Fruit fly (Drosophila melanogaster) whole organism, wandering third instar larva: ENCODE data around the gene CG13721.
A peak's percentile ranks its signal among the peaks of the same experiment; 100 is the strongest.

Source experiments
- CG32264 ChIP-seq: fragments of 200-800 bp; sonication (Bioruptor generic); optimal IDR thresholded peaks from 2 replicates; lab custom pipeline; 2016; ENCODE audit warnings: missing biosample characterization, missing genetic modification characterization
- CG9705 ChIP-seq: fragments of 200-800 bp; sonication (Bioruptor generic); optimal IDR thresholded peaks from 2 replicates; lab custom pipeline; 2018; ENCODE audit warnings: missing biosample characterization, mild to moderate bottlenecking, missing genetic modification characterization
- CrebA ChIP-seq: fragments of 200-800 bp; sonication (Bioruptor generic); optimal IDR thresholded peaks from 2 replicates; lab custom pipeline; 2016; ENCODE audit warnings: missing biosample characterization, mild to moderate bottlenecking, missing genetic modification characterization, borderline replicate concordance
- Dfd ChIP-seq: fragments of >200 bp; optimal IDR thresholded peaks from 2 replicates; lab custom pipeline; 2017; ENCODE audit warnings: missing biosample characterization, missing genetic modification characterization
- GATAd ChIP-seq: sonication (Bioruptor generic); optimal IDR thresholded peaks from 2 replicates; lab custom pipeline; 2016; ENCODE audit warnings: missing biosample characterization, missing genetic modification characterization
- HLH106 ChIP-seq: fragments of 200-800 bp; optimal IDR thresholded peaks from 3 replicates; lab custom pipeline; 2019; ENCODE audit warnings: missing biosample characterization, mild to moderate bottlenecking, missing genetic modification characterization, moderate library complexity
- Hnf4 ChIP-seq: fragments of 200-800 bp; sonication (Bioruptor generic); optimal IDR thresholded peaks from 2 replicates; lab custom pipeline; 2016; ENCODE audit warnings: missing biosample characterization, mild to moderate bottlenecking, missing genetic modification characterization
- Hr78 ChIP-seq: fragments of >200 bp; optimal IDR thresholded peaks from 2 replicates; lab custom pipeline; 2017; ENCODE audit warnings: missing biosample characterization, missing genetic modification characterization
- Hr83 ChIP-seq: fragments of 200-300 bp; sonication (Bioruptor generic); optimal IDR thresholded peaks from 2 replicates; lab custom pipeline; 2016; ENCODE audit warnings: missing biosample characterization, mild to moderate bottlenecking, missing genetic modification characterization, moderate library complexity; ENCODE audit not compliant: poor library complexity, severe bottlenecking
- Jra ChIP-seq: sonication (Bioruptor generic); optimal IDR thresholded peaks from 2 replicates; lab custom pipeline; 2016; ENCODE audit warnings: missing biosample characterization, missing genetic modification characterization
- Myc ChIP-seq: fragments of >200 bp; optimal IDR thresholded peaks from 2 replicates; lab custom pipeline; 2017
- N ChIP-seq: fragments of >200 bp; optimal IDR thresholded peaks from 2 replicates; lab custom pipeline; 2018; ENCODE audit warnings: missing biosample characterization, missing external identifiers, missing genetic modification characterization
- OdsH ChIP-seq: fragments of 200-800 bp; sonication (Bioruptor generic); optimal IDR thresholded peaks from 2 replicates; lab custom pipeline; 2016; ENCODE audit warnings: missing biosample characterization, mild to moderate bottlenecking, missing genetic modification characterization
- Sp1 ChIP-seq: fragments of 200-800 bp; sonication (Bioruptor generic); optimal IDR thresholded peaks from 3 replicates; lab custom pipeline; 2019; ENCODE audit warnings: missing biosample characterization, mild to moderate bottlenecking, missing genetic modification characterization, moderate library complexity
- Vsx2 ChIP-seq: fragments of 200-300, 225-300 bp; sonication (Bioruptor generic); optimal IDR thresholded peaks from 2 replicates; lab custom pipeline; 2018; ENCODE audit warnings: missing biosample characterization, missing genetic modification characterization; ENCODE audit not compliant: partially characterized antibody
- br ChIP-seq: fragments of 200-800 bp; sonication (Bioruptor generic); optimal IDR thresholded peaks from 2 replicates; lab custom pipeline; 2016; ENCODE audit warnings: missing biosample characterization, missing genetic modification characterization
- brk ChIP-seq: fragments of 200-800 bp; sonication (Bioruptor generic); optimal IDR thresholded peaks from 2 replicates; lab custom pipeline; 2016; ENCODE audit warnings: missing biosample characterization, mild to moderate bottlenecking, missing genetic modification characterization
- dl ChIP-seq, 2 experiments: fragments of 175-275, 200-275 bp in 1 of 2; fragments of 200-275 bp in 1 of 2; sonication (Bioruptor generic); optimal IDR thresholded peaks; lab custom pipeline; 2018; ENCODE audit warnings: mild to moderate bottlenecking in 2 of 2, missing biosample characterization in 2 of 2, missing genetic modification characterization in 2 of 2, moderate library complexity in 2 of 2; ENCODE audit not compliant: partially characterized antibody in 2 of 2, insufficient read depth in 1 of 2
- dmrt93B ChIP-seq: fragments of 200-800 bp; sonication (Bioruptor generic); optimal IDR thresholded peaks from 2 replicates; lab custom pipeline; 2018; ENCODE audit warnings: missing biosample characterization, mild to moderate bottlenecking, missing genetic modification characterization
- dsf ChIP-seq: sonication (Bioruptor generic); optimal IDR thresholded peaks from 2 replicates; lab custom pipeline; 2016; ENCODE audit warnings: missing biosample characterization, missing genetic modification characterization, borderline replicate concordance
- foxo ChIP-seq, 2 experiments: fragments of 200-800 bp; sonication (Bioruptor generic); optimal IDR thresholded peaks; 2 replicates in 1 of 2; 3 replicates in 1 of 2; lab custom pipeline; 2016 to 2017; ENCODE audit warnings: missing biosample characterization in 2 of 2, missing genetic modification characterization in 2 of 2
- h ChIP-seq: fragments of 200-800 bp; sonication (Bioruptor generic); optimal IDR thresholded peaks from 3 replicates; lab custom pipeline; 2016; ENCODE audit warnings: missing biosample characterization, mild to moderate bottlenecking, missing genetic modification characterization
- lola ChIP-seq: fragments of >200 bp; optimal IDR thresholded peaks from 2 replicates; lab custom pipeline; 2017; ENCODE audit warnings: missing biosample characterization, missing genetic modification characterization
- pan ChIP-seq: fragments of >200 bp; optimal IDR thresholded peaks from 2 replicates; lab custom pipeline; 2017
- rgr ChIP-seq: fragments of 200-800 bp; sonication (Bioruptor generic); optimal IDR thresholded peaks from 3 replicates; lab custom pipeline; 2016; ENCODE audit warnings: missing biosample characterization, mild to moderate bottlenecking, missing genetic modification characterization
- sage ChIP-seq: fragments of 200-800 bp; sonication (Bioruptor generic); optimal IDR thresholded peaks from 2 replicates; lab custom pipeline; 2016; ENCODE audit warnings: missing biosample characterization, mild to moderate bottlenecking, missing genetic modification characterization
- sv ChIP-seq: fragments of 200-800 bp; sonication (Bioruptor generic); optimal IDR thresholded peaks from 3 replicates; lab custom pipeline; 2016; ENCODE audit warnings: missing biosample characterization, missing genetic modification characterization
- tai ChIP-seq: sonication (Bioruptor generic); optimal IDR thresholded peaks from 2 replicates; lab custom pipeline; 2016; ENCODE audit warnings: missing biosample characterization, missing genetic modification characterization
- usp ChIP-seq: fragments of >200 bp; optimal IDR thresholded peaks from 2 replicates; lab custom pipeline; 2017; ENCODE audit warnings: missing biosample characterization, missing genetic modification characterization

CG13721 gene

DNA sequence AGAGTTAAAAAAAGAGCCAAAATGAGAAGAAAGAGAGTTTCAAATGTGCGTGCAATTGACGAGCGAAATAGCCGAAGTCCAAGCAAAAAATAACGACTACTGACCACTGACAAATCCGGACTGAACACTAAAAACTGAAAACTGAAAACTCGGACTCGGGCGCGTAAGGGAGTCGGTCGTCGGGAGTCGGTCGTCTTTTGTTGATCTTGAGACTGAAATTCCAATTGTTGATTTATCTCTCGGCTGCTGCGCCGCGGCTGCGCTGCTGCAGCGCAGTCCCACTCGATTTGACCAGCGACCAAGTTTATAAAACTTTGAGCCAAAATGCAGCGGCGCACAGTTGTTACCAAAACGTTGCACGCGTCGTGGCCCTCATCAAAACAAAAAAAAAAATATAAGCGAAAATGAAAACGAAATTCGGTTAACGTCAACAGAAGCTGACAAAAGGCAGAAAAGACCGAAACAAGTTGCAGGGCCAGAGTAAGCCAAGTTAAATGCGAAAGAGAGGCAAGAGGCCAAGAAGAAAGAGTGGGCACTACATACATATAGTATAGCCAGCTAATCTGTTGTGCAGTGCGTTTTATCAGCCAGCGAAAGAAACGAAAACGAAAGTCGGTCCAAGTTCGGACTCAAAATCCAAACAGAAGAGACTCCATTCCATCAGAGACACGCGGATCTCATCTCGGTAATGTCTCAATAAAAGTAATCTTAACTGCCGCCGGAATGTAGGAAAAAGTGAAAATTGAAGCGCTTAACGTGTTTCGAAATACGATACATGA lies 35.5 kb upstream of the CG13721 start, which contains the start of gene CG11353:
Gene CG11353 (plus strand): TSS at position 330 of the 779 bp plus-strand sequence.
- TF ChIP-seq Myc (lab: Kevin White, UChicago) (no peak), sv (GFP tag; lab: Kevin White, UChicago) (no peak), N (GFP tag; lab: Kevin White, UChicago) (no peak)

- no peak for TF ChIP-seq br (GFP tag; lab: Kevin White, UChicago)
- peak; percentile 20 for TF ChIP-seq Myc (lab: Kevin White, UChicago)
Measured at dm6 chr3L:4531941-4532478, 34.4 kb upstream of the CG13721 start, which contains the start of gene Tie. TSS of gene Tie (minus strand) at chr3L:4532145.

- TF ChIP-seq dmrt93B (no peak), usp (GFP tag; lab: Kevin White, UChicago) (no peak), Dfd (GFP tag; lab: Kevin White, UChicago) (no peak), dsf (GFP tag; lab: Kevin White, UChicago) (no peak), tai (GFP tag; lab: Kevin White, UChicago) (no peak), sage (no peak), OdsH (GFP tag; lab: Kevin White, UChicago) (no peak), Hr83 (GFP tag; lab: Kevin White, UChicago) (no peak), Sp1 (no peak), Hr78 (GFP tag; lab: Kevin White, UChicago) (no peak), pan (lab: Kevin White, UChicago) (no peak), Hnf4 (GFP tag; lab: Kevin White, UChicago) (no peak), HLH106 (tag; lab: Kevin White, UChicago) (no peak), CrebA (no peak), lola (GFP tag; lab: Kevin White, UChicago) (no peak), rgr (GFP tag; lab: Kevin White, UChicago) (no peak), GATAd (GFP tag; lab: Kevin White, UChicago) (no peak)
Measured at dm6 chr3L:4521809-4522208, 24.2 kb upstream of the CG13721 start.

DNA sequence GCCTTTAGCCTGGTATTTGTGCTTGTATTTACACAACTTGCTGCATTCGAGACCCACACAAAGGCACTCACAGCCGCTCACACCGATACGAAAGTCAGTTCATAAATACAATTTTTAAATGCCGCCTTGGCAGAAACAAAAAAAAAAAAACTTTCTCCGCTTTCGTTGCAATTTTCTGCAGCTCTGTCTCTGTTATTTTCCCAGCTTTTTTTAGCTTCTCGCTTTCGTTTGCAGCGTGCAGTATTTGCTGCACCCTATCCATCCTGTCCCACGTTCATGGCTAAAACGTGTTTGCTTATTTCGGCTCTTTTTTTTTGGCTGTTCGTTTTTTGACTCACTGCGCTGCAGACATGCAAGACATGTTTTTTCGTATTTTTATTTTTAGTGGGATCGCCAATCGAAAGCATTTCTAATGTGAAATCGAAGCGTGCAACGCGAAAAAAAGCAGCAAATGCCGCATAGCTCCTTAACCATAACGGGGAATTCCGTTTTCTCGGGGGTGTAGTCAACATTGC lies 21.9 kb upstream of the CG13721 start:
- TF ChIP-seq dl (GFP tag; optimal IDR thresholded peaks at IDR 0.05; lab: Kevin White, UChicago; ENCODE audit: insufficient read depth in 1 of 2, partially characterized antibody in 2 of 2) (no peak), Vsx2 (GFP tag; lab: Kevin White, UChicago) (no peak), tai (GFP tag; lab: Kevin White, UChicago) (no peak), Jra (no peak), h (GFP tag; lab: Kevin White, UChicago) (no peak), GATAd (GFP tag; lab: Kevin White, UChicago) (no peak)
- TF ChIP-seq, all 38 proteins: peak for 0

DNA sequence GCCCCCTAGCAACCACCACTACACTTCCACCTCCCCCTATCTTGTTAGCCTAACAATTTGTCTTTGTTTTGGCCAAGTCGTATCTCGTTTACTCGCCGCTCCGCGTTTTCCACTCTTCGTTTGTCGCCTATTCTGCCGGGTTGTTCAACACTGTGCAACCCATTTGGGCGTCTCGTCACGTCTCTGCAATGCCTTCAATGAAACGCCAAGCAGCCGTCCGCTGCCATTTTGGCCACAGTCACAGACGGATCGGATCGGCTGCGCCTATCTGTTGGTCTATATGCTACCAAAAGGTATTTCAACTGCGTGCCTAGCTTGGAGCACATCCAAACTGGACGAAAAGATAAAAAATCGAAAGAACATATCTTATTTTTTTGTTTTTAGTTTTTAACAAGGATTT lies 18.8 kb upstream of the CG13721 start:
- TF ChIP-seq foxo (GFP tag; optimal IDR thresholded peaks at IDR 0.05; lab: Kevin White, UChicago) (no peak), CG32264 (no peak), Vsx2 (GFP tag; lab: Kevin White, UChicago) (no peak), brk (GFP tag; lab: Kevin White, UChicago) (no peak), HLH106 (tag; lab: Kevin White, UChicago) (no peak)

dm6 chr3L:4510317-4510716 lies 12.7 kb upstream of the CG13721 start:
- no peak for TF ChIP-seq CG9705 (GFP tag; lab: Kevin White, UChicago)
- peak; percentile 16 for TF ChIP-seq brk (GFP tag; lab: Kevin White, UChicago)
